Worm (Caenorhabditis elegans): ENCODE results near the gene F45E1.4.

DNA sequence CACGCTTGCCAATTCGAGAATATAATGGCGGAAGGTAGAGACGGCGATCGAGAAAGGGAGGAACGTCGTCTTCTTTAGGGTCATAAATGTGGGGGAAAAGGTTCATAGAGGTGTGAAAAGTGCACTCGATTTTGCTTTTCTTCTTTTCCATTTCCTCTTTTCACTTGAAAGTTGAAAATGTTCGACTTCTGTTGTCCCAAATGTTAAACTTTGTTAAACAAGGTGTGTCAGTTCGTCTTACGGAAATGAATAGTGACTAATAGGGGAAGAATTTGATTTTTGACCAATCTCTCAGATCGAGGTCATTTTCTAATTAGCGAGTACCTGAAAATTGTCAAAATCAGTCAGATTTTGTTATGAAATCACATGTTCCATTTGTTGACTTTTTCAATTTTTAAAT is 19.1 kb downstream of the F45E1.4 start:
- no peak for TF ChIP-seq alr-1 (tag; optimal IDR thresholded peaks at IDR 0.05)
- no peak for TF ChIP-seq ceh-82 (tag; optimal IDR thresholded peaks at IDR 0.05)
- TF ChIP-seq gmeb-1 (tag; optimal IDR thresholded peaks at IDR 0.05): no peak
- no peak for TF ChIP-seq sem-4 (tag; optimal IDR thresholded peaks at IDR 0.05)
